Fruit fly (Drosophila melanogaster): Measurements from ENCODE around the gene GatC.

DNA sequence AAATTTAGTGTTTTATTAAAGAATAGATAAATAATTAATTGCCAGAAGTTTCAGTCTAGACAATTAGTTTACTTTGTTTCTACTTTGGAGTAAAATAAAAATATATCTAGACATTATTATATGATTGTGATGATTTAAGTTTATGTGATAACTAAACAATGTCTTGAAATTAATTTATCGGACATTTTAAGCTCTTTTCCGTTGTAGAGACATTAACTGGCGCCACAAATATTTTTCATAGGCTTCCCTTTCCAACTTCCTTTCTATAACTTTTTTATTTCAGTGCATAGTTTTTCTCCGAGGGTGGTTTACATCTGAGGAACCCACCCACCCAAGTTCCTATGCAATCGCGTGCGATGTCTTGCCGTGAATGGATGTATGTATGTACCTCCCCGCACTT is 43.8 kb upstream of the GatC start:
- TF ChIP-seq Eip78C (GFP tag), result peak; percentile 46
- no peak for TF ChIP-seq cyc (GFP tag; optimal IDR thresholded peaks at IDR 0.05)
- TF ChIP-seq CG1621 (tag; optimal IDR thresholded peaks at IDR 0.05), result no peak
- no peak for TF ChIP-seq Gug (GFP tag; IDR thresholded peaks at IDR 0.05)
- TF ChIP-seq spab (GFP tag; optimal IDR thresholded peaks at IDR 0.05), result no peak
- TF ChIP-seq CG34406 (GFP tag; optimal IDR thresholded peaks at IDR 0.05), result no peak
- TF ChIP-seq lz (GFP tag; optimal IDR thresholded peaks at IDR 0.05), result no peak
- TF ChIP-seq Eip93F (GFP tag; optimal IDR thresholded peaks at IDR 0.05), result no peak
- TF ChIP-seq Sox14 (GFP tag; optimal IDR thresholded peaks at IDR 0.05), result no peak
- no peak for TF ChIP-seq CG11762 (GFP tag; optimal IDR thresholded peaks at IDR 0.05; ENCODE audit: insufficient read depth)
